Fruit fly (Drosophila melanogaster): Measurements from ENCODE around the gene Hsc70-4.

DNA sequence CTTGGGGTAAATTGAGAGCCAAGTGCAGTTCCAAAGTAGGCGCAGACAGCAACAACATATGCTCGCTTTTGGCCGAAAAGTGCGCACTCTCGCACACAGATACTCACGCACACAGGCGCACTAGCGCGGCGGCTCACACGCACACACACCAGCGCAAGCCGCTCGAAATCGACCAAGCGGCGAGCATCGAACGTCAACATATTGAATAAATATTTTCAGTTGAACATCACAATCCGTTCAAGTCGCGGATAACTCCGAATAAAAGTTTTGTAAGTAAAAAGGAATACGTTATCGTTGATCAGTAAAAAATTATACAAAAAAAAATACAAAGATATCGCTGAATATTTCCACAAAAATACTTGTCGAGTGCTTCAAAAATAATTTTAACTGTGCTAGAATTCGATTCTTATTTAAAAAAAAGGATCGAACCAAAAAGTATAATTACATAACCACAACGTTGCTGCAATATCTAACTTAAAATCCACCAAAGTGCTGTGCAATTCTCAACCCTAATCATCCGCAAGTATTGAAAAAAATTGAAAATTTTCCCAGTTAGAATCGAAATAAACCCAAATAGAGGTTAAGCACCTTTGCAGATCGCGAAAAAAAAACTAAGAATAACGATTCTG lies 39.0 kb downstream of the Hsc70-4 start:
- TF ChIP-seq CG8478 (optimal IDR thresholded peaks at IDR 0.05) (no peak), CTCF (optimal IDR thresholded peaks at IDR 0.05) (no peak)

Data from S2 (cell line).